Worm (Caenorhabditis elegans): Measurements from ENCODE around the gene dnj-18.

Gene dnj-18

DNA sequence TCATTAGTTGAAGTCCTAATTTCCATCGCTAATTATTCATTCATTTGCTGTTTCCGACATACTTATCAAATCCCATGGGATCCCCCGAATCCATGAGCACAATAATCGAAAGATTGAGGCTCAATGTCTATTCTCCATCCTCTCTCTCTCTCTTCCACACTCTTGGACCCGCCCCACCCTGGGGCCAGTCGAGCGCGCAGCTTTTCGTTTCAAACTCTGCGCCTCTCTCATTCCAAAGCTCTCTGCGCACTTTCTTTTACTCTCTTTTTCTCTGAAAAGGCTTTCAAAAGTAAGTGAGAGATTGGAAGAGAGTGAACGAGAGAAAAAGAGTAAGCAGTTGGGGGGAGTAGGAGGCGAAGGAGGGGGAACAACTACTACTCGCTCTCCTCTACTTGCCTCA lies 23.8 kb downstream of the dnj-18 start, which contains the start of gene acy-1 (continued):
- TF ChIP-seq egl-5 (tag; optimal IDR thresholded peaks at IDR 0.05) (peak; percentile 91), fos-1 (tag; optimal IDR thresholded peaks at IDR 0.05) (no peak)

DNA sequence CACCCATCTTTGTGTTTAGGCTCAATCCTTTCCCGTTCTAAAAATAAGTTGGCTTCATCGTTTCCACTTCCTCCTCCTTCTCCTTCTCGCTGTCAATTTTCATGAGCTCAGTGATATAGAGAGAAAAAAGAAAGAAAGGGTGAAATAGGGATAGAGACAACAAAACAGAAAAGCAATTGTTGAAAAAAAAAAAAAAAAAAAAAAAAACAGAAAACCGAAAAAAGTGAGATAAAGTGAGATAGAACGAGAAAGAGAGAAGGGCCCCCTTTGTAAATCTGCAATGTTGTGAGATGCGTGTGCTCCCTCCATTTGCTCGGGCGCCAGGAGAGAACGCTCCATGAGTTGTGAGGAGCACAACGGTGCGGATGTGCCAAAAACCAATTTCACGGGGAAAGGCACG lies 26.0 kb downstream of the dnj-18 start:
- no peak for TF ChIP-seq nhr-28 (tag; optimal IDR thresholded peaks at IDR 0.05)
- TF ChIP-seq nfya-1 (tag; optimal IDR thresholded peaks at IDR 0.05; ENCODE audit: insufficient read depth) = peak; percentile 50
- TF ChIP-seq nhr-76 (tag; optimal IDR thresholded peaks at IDR 0.05) = no peak
- TF ChIP-seq elt-1 (tag; optimal IDR thresholded peaks at IDR 0.05) = no peak
- TF ChIP-seq nhr-77 (tag; optimal IDR thresholded peaks at IDR 0.05) = no peak
- no peak for TF ChIP-seq zag-1 (tag; optimal IDR thresholded peaks at IDR 0.05)
- peak; percentile 33 for TF ChIP-seq egl-5 (tag; optimal IDR thresholded peaks at IDR 0.05)
- no peak for TF ChIP-seq lsy-12 (tag; optimal IDR thresholded peaks at IDR 0.05)
- peak; percentile 24 for TF ChIP-seq fkh-10 (GFP tag; optimal IDR thresholded peaks at IDR 0.05)
- peak; percentile 6 for TF ChIP-seq lin-39 (tag; optimal IDR thresholded peaks at IDR 0.05)

- no peak for TF ChIP-seq unc-62 (GFP tag; optimal IDR thresholded peaks at IDR 0.05)
- TF ChIP-seq nhr-23 (tag; optimal IDR thresholded peaks at IDR 0.05) = no peak
- TF ChIP-seq nhr-43 (tag; optimal IDR thresholded peaks at IDR 0.05; ENCODE audit: poor library complexity, severe bottlenecking) = no peak
- TF ChIP-seq jun-1 (tag; optimal IDR thresholded peaks at IDR 0.05) = no peak
- TF ChIP-seq ztf-4 (tag; optimal IDR thresholded peaks at IDR 0.05) = no peak
- TF ChIP-seq mdl-1 (tag; optimal IDR thresholded peaks at IDR 0.05) = peak; percentile 10
- peak; percentile 48 for TF ChIP-seq nfya-1 (tag; optimal IDR thresholded peaks at IDR 0.05; ENCODE audit: insufficient read depth)
- no peak for TF ChIP-seq pha-4 (tag; optimal IDR thresholded peaks at IDR 0.05)
- TF ChIP-seq unc-39 (tag; optimal IDR thresholded peaks at IDR 0.05) = no peak
Observed at ce11 chrIII:4731295-4731988, 33.5 kb downstream of the dnj-18 start, which contains the start of gene F17C8.3. Gene F17C8.3, plus strand, starts transcription at chrIII:4731938.

ce11 chrIII:4734056-4734455 lies 36.1 kb downstream of the dnj-18 start, which contains the start of gene F17C8.9:
Gene F17C8.9, plus strand, starts transcription at chrIII:4734356.
- TF ChIP-seq jun-1 (tag; optimal IDR thresholded peaks at IDR 0.05) (no peak), tbx-2 (tag; optimal IDR thresholded peaks at IDR 0.05) (no peak), ZK546.5 (tag; optimal IDR thresholded peaks at IDR 0.05) (no peak)

- TF ChIP-seq lin-39 (tag; optimal IDR thresholded peaks at IDR 0.05) (no peak), elt-3 (tag; optimal IDR thresholded peaks at IDR 0.05) (no peak), ceh-28 (tag; optimal IDR thresholded peaks at IDR 0.05) (no peak), mml-1 (tag; optimal IDR thresholded peaks at IDR 0.05) (no peak), tbx-2 (tag; optimal IDR thresholded peaks at IDR 0.05) (no peak), nhr-237 (tag; optimal IDR thresholded peaks at IDR 0.05) (no peak), ZK546.5 (tag; optimal IDR thresholded peaks at IDR 0.05) (no peak), nfya-1 (tag; optimal IDR thresholded peaks at IDR 0.05; ENCODE audit: insufficient read depth) (no peak), ceh-9 (tag; optimal IDR thresholded peaks at IDR 0.05) (no peak), sea-2 (GFP tag; optimal IDR thresholded peaks at IDR 0.05) (no peak), lin-15B (tag; optimal IDR thresholded peaks at IDR 0.05) (no peak), hmg-11 (tag; optimal IDR thresholded peaks at IDR 0.05) (no peak), nhr-67 (tag; optimal IDR thresholded peaks at IDR 0.05) (no peak), R02D3.7 (tag; optimal IDR thresholded peaks at IDR 0.05) (no peak), daf-12 (tag; optimal IDR thresholded peaks at IDR 0.05) (no peak), ceh-82 (tag; optimal IDR thresholded peaks at IDR 0.05) (no peak), eor-1 (tag; optimal IDR thresholded peaks at IDR 0.05) (no peak), fkh-2 (tag; optimal IDR thresholded peaks at IDR 0.05) (no peak)
Observed at ce11 chrIII:4735443-4735842, 37.5 kb downstream of the dnj-18 start, which contains the start of gene F17C8.7. Gene F17C8.7, plus strand, starts transcription at chrIII:4735743.
